Fruit fly (Drosophila melanogaster) whole organism, embryonic: ENCODE data around the gene CG43085.

ENCODE experiments used
- ATbp ChIP-seq: fragments of 200-800 bp; sonication (Bioruptor generic); optimal IDR thresholded peaks from 2 replicates; lab custom pipeline; 2017; ENCODE audit warnings: missing biosample characterization, mild to moderate bottlenecking, missing genetic modification characterization, missing genetic modification reagents
- Asciz ChIP-seq: fragments of 200-800 bp; sonication (Bioruptor generic); optimal IDR thresholded peaks from 2 replicates; lab custom pipeline; 2017; ENCODE audit warnings: missing biosample characterization, mild to moderate bottlenecking, missing genetic modification characterization, missing genetic modification reagents
- Bdp1 ChIP-seq: fragments of 200-800 bp; sonication (Bioruptor generic); optimal IDR thresholded peaks from 3 replicates; lab custom pipeline; 2016; ENCODE audit warnings: missing biosample characterization, missing genetic modification characterization
- Blimp-1 ChIP-seq: fragments of 200-800 bp; sonication (Bioruptor generic); optimal IDR thresholded peaks from 3 replicates; lab custom pipeline; 2018; ENCODE audit warnings: missing biosample characterization, missing genetic modification characterization, mild to moderate bottlenecking, moderate library complexity, missing genetic modification reagents
- CG10267 ChIP-seq: fragments of 200-800 bp; sonication (Bioruptor generic); optimal IDR thresholded peaks from 2 replicates; lab custom pipeline; 2018; ENCODE audit warnings: missing biosample characterization, mild to moderate bottlenecking, missing genetic modification characterization, moderate library complexity
- CG10959 ChIP-seq: fragments of 200-800 bp; sonication (Bioruptor generic); IDR thresholded peaks from 2 replicates; pipeline ENCODE4 v1.3.6; 2022; ENCODE audit warnings: missing biosample characterization, missing genetic modification characterization
- CG12391 ChIP-seq: fragments of 200-800 bp; sonication (Bioruptor generic); optimal IDR thresholded peaks from 3 replicates; lab custom pipeline; 2018; ENCODE audit warnings: missing biosample characterization, mild to moderate bottlenecking, missing genetic modification characterization, moderate library complexity
- CG12744 ChIP-seq: fragments of 200-800 bp; sonication (Bioruptor generic); optimal IDR thresholded peaks from 2 replicates; lab custom pipeline; 2016; ENCODE audit warnings: missing biosample characterization, missing genetic modification characterization
- CG14667 ChIP-seq: fragments of 200-800 bp; sonication (Bioruptor generic); IDR thresholded peaks from 2 replicates; pipeline ENCODE4 v1.3.6; 2022; ENCODE audit warnings: missing biosample characterization, missing genetic modification characterization
- CG2712 ChIP-seq: fragments of 200-800 bp; optimal IDR thresholded peaks from 3 replicates; lab custom pipeline; 2019; ENCODE audit warnings: missing biosample characterization, mild to moderate bottlenecking, missing genetic modification characterization, moderate library complexity
- CG32772 ChIP-seq: fragments of 200-800 bp; sonication (Bioruptor generic); IDR thresholded peaks from 2 replicates; pipeline ENCODE4 v1.3.6; 2022; ENCODE audit warnings: missing biosample characterization, missing genetic modification characterization
- CG6854 ChIP-seq: fragments of 200-800 bp; sonication (Bioruptor generic); optimal IDR thresholded peaks from 3 replicates; lab custom pipeline; 2017; ENCODE audit warnings: missing biosample characterization, mild to moderate bottlenecking, missing genetic modification characterization
- CG7839 ChIP-seq: fragments of 200-800 bp; sonication (Bioruptor generic); optimal IDR thresholded peaks from 3 replicates; lab custom pipeline; 2018; ENCODE audit warnings: missing biosample characterization, mild to moderate bottlenecking, missing genetic modification characterization, moderate library complexity
- CG8944 ChIP-seq: fragments of 200-800 bp; sonication (Bioruptor generic); optimal IDR thresholded peaks from 3 replicates; lab custom pipeline; 2016; ENCODE audit warnings: missing biosample characterization, missing genetic modification characterization
- Doc3 ChIP-seq: fragments of 200-800 bp; sonication (Bioruptor generic); IDR thresholded peaks from 3 replicates; pipeline ENCODE4 v1.3.6; 2022; ENCODE audit warnings: missing biosample characterization, missing genetic modification characterization; ENCODE audit not compliant: partially characterized antibody
- E2f2 ChIP-seq: fragments of 200-800 bp; sonication (Bioruptor generic); IDR thresholded peaks from 2 replicates; pipeline ENCODE4 v1.3.6; 2022; ENCODE audit warnings: missing biosample characterization, missing genetic modification characterization
- Eip74EF ChIP-seq, 2 experiments: fragments of 200-800 bp in 1 of 2; fragments of >200 bp in 1 of 2; sonication (Bioruptor generic) in 1 of 2; optimal IDR thresholded peaks; 2 replicates each; lab custom pipeline; 2017 to 2019; ENCODE audit warnings: missing biosample characterization in 2 of 2, missing genetic modification characterization in 2 of 2, mild to moderate bottlenecking in 1 of 2, moderate library complexity in 1 of 2
- Hr51 ChIP-seq, 2 experiments: fragments of 200-800 bp; sonication (Bioruptor generic); optimal IDR thresholded peaks; 2 replicates in 1 of 2; 3 replicates in 1 of 2; lab custom pipeline; 2016 to 2018; ENCODE audit warnings: missing biosample characterization in 2 of 2, missing genetic modification characterization in 2 of 2, mild to moderate bottlenecking in 1 of 2, moderate library complexity in 1 of 2
- Neu2 ChIP-seq: fragments of 200-800 bp; sonication (Bioruptor generic); optimal IDR thresholded peaks from 3 replicates; lab custom pipeline; 2016; ENCODE audit warnings: missing biosample characterization, missing genetic modification characterization, borderline replicate concordance
- PHDP ChIP-seq: fragments of 200-800 bp; sonication (Bioruptor generic); optimal IDR thresholded peaks from 3 replicates; lab custom pipeline; 2018; ENCODE audit warnings: missing biosample characterization, mild to moderate bottlenecking, missing genetic modification characterization, moderate library complexity
- Rfx ChIP-seq: fragments of 200-800 bp; sonication (Bioruptor generic); IDR thresholded peaks from 2 replicates; pipeline ENCODE4 v1.3.6; 2022; ENCODE audit warnings: missing biosample characterization, missing genetic modification characterization
- Trl ChIP-seq, 3 experiments: fragments of >200 bp in 2 of 3; fragments of 200-800 bp in 1 of 3; sonication (Bioruptor generic) in 1 of 3; optimal IDR thresholded peaks; 2 replicates in 1 of 3; 3 replicates in 2 of 3; lab custom pipeline; 2016 to 2017; ENCODE audit warnings: missing biosample characterization in 1 of 3, missing genetic modification characterization in 1 of 3
- bowl ChIP-seq: fragments of 200-800 bp; sonication (Bioruptor generic); IDR thresholded peaks from 2 replicates; pipeline ENCODE4 v1.3.6; 2022; ENCODE audit warnings: missing biosample characterization, missing genetic modification characterization
- en ChIP-seq: fragments of 200-800 bp; sonication (Bioruptor generic); optimal IDR thresholded peaks from 2 replicates; lab custom pipeline; 2016; ENCODE audit warnings: missing biosample characterization, missing genetic modification characterization
- ewg ChIP-seq: fragments of 200-800 bp; sonication (Bioruptor generic); optimal IDR thresholded peaks from 3 replicates; lab custom pipeline; 2017; ENCODE audit warnings: mild to moderate bottlenecking, missing biosample characterization, missing genetic modification reagents, missing genetic modification characterization
- jigr1 ChIP-seq: fragments of 200-800 bp; sonication (Bioruptor generic); IDR thresholded peaks from 3 replicates; pipeline ENCODE4 v1.3.6; 2022; ENCODE audit warnings: missing biosample characterization, missing genetic modification characterization
- maf-S ChIP-seq: fragments of 200-800 bp; sonication (Bioruptor generic); optimal IDR thresholded peaks from 2 replicates; lab custom pipeline; 2016; ENCODE audit warnings: missing biosample characterization, missing genetic modification characterization
- mld ChIP-seq: fragments of 200-800 bp; sonication (Bioruptor generic); IDR thresholded peaks from 3 replicates; pipeline ENCODE4 v1.3.6; 2022; ENCODE audit warnings: missing biosample characterization, missing genetic modification characterization; ENCODE audit not compliant: partially characterized antibody
- nau ChIP-seq: fragments of 200-800 bp; sonication (Bioruptor generic); optimal IDR thresholded peaks from 3 replicates; lab custom pipeline; 2017; ENCODE audit warnings: missing biosample characterization, mild to moderate bottlenecking, missing genetic modification characterization, missing genetic modification reagents
- sens ChIP-seq: fragments of 200-800 bp; sonication (Bioruptor generic); peaks from one replicate; lab custom pipeline; 2016; ENCODE audit warnings: missing biosample characterization, missing genetic modification characterization
- sim ChIP-seq: fragments of 200-800 bp; sonication (Bioruptor generic); IDR thresholded peaks from 2 replicates; pipeline ENCODE4 v1.3.6; 2022; ENCODE audit warnings: missing biosample characterization, missing genetic modification characterization
- sima ChIP-seq: fragments of 200-800 bp; sonication (Bioruptor generic); optimal IDR thresholded peaks from 2 replicates; lab custom pipeline; 2016; ENCODE audit warnings: missing biosample characterization, missing genetic modification characterization
- sob ChIP-seq: fragments of 200-800 bp; sonication (Bioruptor generic); IDR thresholded peaks from 2 replicates; pipeline ENCODE4 v1.3.6; 2022; ENCODE audit warnings: missing biosample characterization, missing genetic modification characterization
- sug ChIP-seq: fragments of 200-800 bp; optimal IDR thresholded peaks from 2 replicates; lab custom pipeline; 2019; ENCODE audit warnings: missing biosample characterization, mild to moderate bottlenecking, missing genetic modification characterization, moderate library complexity
- tgo ChIP-seq: fragments of 200-800 bp; sonication (Bioruptor generic); IDR thresholded peaks from 3 replicates; pipeline ENCODE4 v1.3.6; 2022; ENCODE audit warnings: missing biosample characterization, missing genetic modification characterization
- unpg ChIP-seq: fragments of 200-800 bp; sonication (Bioruptor generic); optimal IDR thresholded peaks from 3 replicates; lab custom pipeline; 2018; ENCODE audit warnings: missing biosample characterization, mild to moderate bottlenecking, missing genetic modification characterization, moderate library complexity
- vvl ChIP-seq: fragments of 200-800 bp; sonication (Bioruptor generic); IDR thresholded peaks from 2 replicates; pipeline ENCODE4 v1.3.6; 2022; ENCODE audit warnings: missing biosample characterization, missing genetic modification characterization
- zfh1 ChIP-seq: fragments of 200-800 bp; sonication (Bioruptor generic); IDR thresholded peaks from 3 replicates; pipeline ENCODE4 v1.3.6; 2022; ENCODE audit warnings: missing biosample characterization, missing genetic modification characterization

CG43085 gene

dm6 chr3L:17651717-17652651, 5.4 kb upstream of the CG43085 start (continued):
- TF ChIP-seq PHDP (tag; lab: Kevin White, UChicago) (peak; percentile 33), Hr51 (GFP tag; optimal IDR thresholded peaks at IDR 0.05; lab: Kevin White, UChicago) (peak in 1 of 2 experiments; percentile 52), CG8944 (GFP tag; lab: Kevin White, UChicago) (peak; percentile 3), jigr1 (GFP tag; lab: Robert Waterston, UW) (no peak), maf-S (GFP tag; lab: Kevin White, UChicago) (no peak), unpg (peak; percentile 19), en (GFP tag; lab: Kevin White, UChicago) (no peak), bowl (GFP tag; lab: Robert Waterston, UW) (no peak), CG10959 (GFP tag; lab: Robert Waterston, UW) (no peak), vvl (GFP tag; lab: Robert Waterston, UW) (peak; percentile 29; the same call in 1 of the 2 replicates), CG7839 (peak; percentile 27), Eip74EF (GFP tag; optimal IDR thresholded peaks at IDR 0.05; lab: Kevin White, UChicago) (peak in 1 of 2 experiments; percentile 33), Trl (optimal IDR thresholded peaks at IDR 0.05; lab: Kevin White, UChicago) (no peak), Trl (GFP tag; optimal IDR thresholded peaks at IDR 0.05; lab: Kevin White, UChicago) (no peak), ewg (GFP tag; lab: Kevin White, UChicago) (no peak), sima (GFP tag; lab: Kevin White, UChicago) (no peak), CG10267 (tag; lab: Kevin White, UChicago) (peak; percentile 3), mld (no peak), Asciz (GFP tag; lab: Kevin White, UChicago) (peak; percentile 5), sob (GFP tag; lab: Robert Waterston, UW) (peak; percentile 28; the same call in 1 of the 2 replicates), CG6854 (GFP tag; lab: Kevin White, UChicago) (no peak), Rfx (GFP tag; lab: Robert Waterston, UW) (peak; percentile 25; the same call in 1 of the 2 replicates), E2f2 (GFP tag; lab: Robert Waterston, UW) (peak; percentile 22; the same call in 1 of the 2 replicates), ATbp (GFP tag; lab: Kevin White, UChicago) (peak; percentile 22), zfh1 (GFP tag; lab: Robert Waterston, UW) (0 out of 3 replicates have a peak, but pooled peaks have one; percentile 44), sug (tag; lab: Kevin White, UChicago) (peak; percentile 29), Neu2 (GFP tag; lab: Kevin White, UChicago) (no peak), CG12391 (tag; lab: Kevin White, UChicago) (peak; percentile 37), CG2712 (tag; lab: Kevin White, UChicago) (peak; percentile 44), sim (GFP tag; lab: Robert Waterston, UW) (0 out of 2 replicates have a peak, but pooled peaks have one; percentile 13), CG14667 (GFP tag; lab: Robert Waterston, UW) (no peak), sens (peak; percentile 69), nau (GFP tag; lab: Kevin White, UChicago) (peak; percentile 6), tgo (no peak), Blimp-1 (GFP tag; lab: Kevin White, UChicago) (peak; percentile 89), Bdp1 (GFP tag; lab: Kevin White, UChicago) (no peak), Doc3 (GFP tag; lab: Robert Waterston, UW) (no peak), CG32772 (GFP tag; lab: Robert Waterston, UW) (no peak; the same call in 1 of the 2 replicates), CG12744 (GFP tag; lab: Kevin White, UChicago) (no peak)
